Worm (Caenorhabditis elegans) whole organism, young adult: ENCODE measurements around the gene acly-1.

ENCODE experiments used
- B0019.2 ChIP-seq: fragments of 200-800 bp; sonication (Bioruptor generic); conservative IDR thresholded peaks from 2 replicates; pipeline ENCODE4 v1.3.6; 2022; ENCODE audit warnings: missing genetic modification reagents, missing genetic modification characterization, missing compliant biosample characterization
- B0336.3 ChIP-seq: fragments of 200-800 bp; sonication (Bioruptor generic); IDR thresholded peaks from 2 replicates; pipeline ENCODE4 v1.3.6; 2022; ENCODE audit warnings: missing genetic modification characterization, missing compliant biosample characterization
- F39B2.1 ChIP-seq: fragments of 200-800 bp; sonication (Bioruptor generic); IDR thresholded peaks from 2 replicates; pipeline ENCODE4 v1.3.6; 2022; ENCODE audit warnings: missing genetic modification reagents, missing genetic modification characterization, missing compliant biosample characterization
- F52B5.7 ChIP-seq: sonication (generic microtip); optimal IDR thresholded peaks from 2 replicates; lab custom pipeline; 2016; ENCODE audit warnings: mild to moderate bottlenecking, missing genetic modification characterization, missing compliant biosample characterization
- K11D2.4 ChIP-seq: fragments of 200-800 bp; sonication (Bioruptor generic); IDR thresholded peaks from 2 replicates; pipeline ENCODE4 v1.3.6; 2022; ENCODE audit warnings: missing genetic modification reagents, missing genetic modification characterization, missing compliant biosample characterization
- K12H6.12 ChIP-seq: fragments of 200-800 bp; sonication (Bioruptor generic); optimal IDR thresholded peaks from 2 replicates; lab custom pipeline; 2018; ENCODE audit warnings: mild to moderate bottlenecking, missing genetic modification characterization, missing compliant biosample characterization
- T26A5.8 ChIP-seq: sonication (generic microtip); optimal IDR thresholded peaks from 2 replicates; lab custom pipeline; 2016; ENCODE audit warnings: missing genetic modification characterization, missing compliant biosample characterization
- Y53G8AR.9 ChIP-seq: fragments of 200-800 bp; sonication (Bioruptor generic); conservative IDR thresholded peaks from 2 replicates; pipeline ENCODE4 v1.3.6; 2022; ENCODE audit warnings: missing genetic modification reagents, missing genetic modification characterization, missing compliant biosample characterization
- Y67H2A.10 ChIP-seq: fragments of 200-800 bp; sonication (Bioruptor generic); conservative IDR thresholded peaks from 2 replicates; pipeline ENCODE4 v1.3.6; 2022; ENCODE audit warnings: missing genetic modification reagents, missing genetic modification characterization, missing compliant biosample characterization
- Y95B8A.8 ChIP-seq: fragments of 200-800 bp; sonication (Bioruptor generic); IDR thresholded peaks from 2 replicates; pipeline ENCODE4 v1.3.6; 2022; ENCODE audit warnings: missing genetic modification reagents, missing genetic modification characterization, missing compliant biosample characterization
- ZK185.1 ChIP-seq: sonication (generic microtip); optimal IDR thresholded peaks from 2 replicates; lab custom pipeline; 2016; ENCODE audit warnings: mild to moderate bottlenecking, missing genetic modification characterization, missing compliant biosample characterization; ENCODE audit not compliant: poor library complexity, severe bottlenecking
- ama-1 ChIP-seq, 3 experiments: fragments of 150-350 bp in 1 of 3; sonication (generic microtip) in 2 of 3; optimal IDR thresholded peaks; 2 replicates each; lab custom pipeline; 2014 to 2018; ENCODE audit warnings: missing biosample characterization in 2 of 3, missing genetic modification characterization in 2 of 3, missing genetic modification reagents in 2 of 3
- aptf-3 ChIP-seq: fragments of 200-800 bp; sonication (Bioruptor generic); IDR thresholded peaks from 2 replicates; pipeline ENCODE4 v1.3.6; 2022; ENCODE audit warnings: missing genetic modification characterization, missing compliant biosample characterization
- attf-5 ChIP-seq: fragments of 200-800 bp; sonication (Bioruptor generic); optimal IDR thresholded peaks from 2 replicates; lab custom pipeline; 2018; ENCODE audit warnings: mild to moderate bottlenecking, missing genetic modification characterization, missing compliant biosample characterization
- attf-6 ChIP-seq: fragments of 200-800 bp; sonication (Bioruptor generic); IDR thresholded peaks from 2 replicates; pipeline ENCODE4 v1.3.6; 2022; ENCODE audit warnings: missing genetic modification reagents, missing genetic modification characterization, missing compliant biosample characterization
- bed-1 ChIP-seq: fragments of 200-800 bp; sonication (Bioruptor generic); IDR thresholded peaks from 2 replicates; pipeline ENCODE4 v1.3.6; 2022; ENCODE audit warnings: missing genetic modification reagents, missing genetic modification characterization, missing compliant biosample characterization
- bed-2 ChIP-seq: fragments of 200-800 bp; sonication (Bioruptor generic); IDR thresholded peaks from 2 replicates; pipeline ENCODE4 v1.3.6; 2022; ENCODE audit warnings: missing genetic modification reagents, missing genetic modification characterization, missing compliant biosample characterization
- ccch-3 ChIP-seq: fragments of 200-800 bp; sonication (Bioruptor generic); optimal IDR thresholded peaks from 2 replicates; lab custom pipeline; 2018; ENCODE audit warnings: mild to moderate bottlenecking, missing genetic modification characterization, missing compliant biosample characterization
- ceh-100 ChIP-seq: fragments of 200-800 bp; sonication (Bioruptor generic); IDR thresholded peaks from 2 replicates; pipeline ENCODE4 v1.3.6; 2022; ENCODE audit warnings: missing genetic modification reagents, missing genetic modification characterization, missing compliant biosample characterization
- ceh-79 ChIP-seq: sonication (generic microtip); optimal IDR thresholded peaks from 2 replicates; lab custom pipeline; 2017; ENCODE audit warnings: mild to moderate bottlenecking, missing genetic modification characterization, missing compliant biosample characterization
- ceh-91 ChIP-seq: fragments of 200-800 bp; sonication (Bioruptor generic); IDR thresholded peaks from 2 replicates; pipeline ENCODE4 v1.3.6; 2022; ENCODE audit warnings: missing genetic modification reagents, missing genetic modification characterization, missing compliant biosample characterization
- dox-1 ChIP-seq: fragments of 200-800 bp; sonication (Bioruptor generic); IDR thresholded peaks from 2 replicates; pipeline ENCODE4 v1.3.6; 2022; ENCODE audit warnings: missing genetic modification reagents, missing genetic modification characterization, missing compliant biosample characterization
- dpff-1 ChIP-seq: sonication (generic microtip); optimal IDR thresholded peaks from 2 replicates; lab custom pipeline; 2017; ENCODE audit warnings: mild to moderate bottlenecking, missing genetic modification characterization, missing compliant biosample characterization
- dpl-1 ChIP-seq: fragments of 150-350 bp; optimal IDR thresholded peaks from 2 replicates; lab custom pipeline; 2014; ENCODE audit warnings: missing biosample characterization, missing genetic modification reagents, missing genetic modification characterization
- efl-1 ChIP-seq: fragments of 150-350 bp; optimal IDR thresholded peaks from 2 replicates; lab custom pipeline; 2014; ENCODE audit warnings: missing biosample characterization, missing genetic modification reagents, missing genetic modification characterization
- egrh-3 ChIP-seq: fragments of 200-800 bp; sonication (Bioruptor generic); IDR thresholded peaks from 2 replicates; pipeline ENCODE4 v1.3.6; 2022; ENCODE audit warnings: missing genetic modification reagents, missing genetic modification characterization, missing compliant biosample characterization
- hlh-26 ChIP-seq: fragments of 200-800 bp; sonication (Bioruptor generic); conservative IDR thresholded peaks from 2 replicates; pipeline ENCODE4 v1.3.6; 2022; ENCODE audit warnings: missing genetic modification reagents, missing genetic modification characterization, missing compliant biosample characterization
- hmg-1.2 ChIP-seq: fragments of 200-800 bp; sonication (Bioruptor generic); IDR thresholded peaks from 2 replicates; pipeline ENCODE4 v1.3.6; 2022; ENCODE audit warnings: missing genetic modification reagents, missing genetic modification characterization, missing compliant biosample characterization
- hmg-20 ChIP-seq: fragments of 200-800 bp; sonication (Bioruptor generic); IDR thresholded peaks from 2 replicates; pipeline ENCODE4 v1.3.6; 2022; ENCODE audit warnings: missing genetic modification reagents, missing genetic modification characterization, missing compliant biosample characterization
- lag-1 ChIP-seq: fragments of 200-800 bp; sonication (Bioruptor generic); IDR thresholded peaks from 2 replicates; pipeline ENCODE4 v1.3.6; 2022; ENCODE audit warnings: missing genetic modification reagents, missing genetic modification characterization, missing compliant biosample characterization
- lin-35 ChIP-seq, 3 experiments: fragments of 150-350 bp in 2 of 3; sonication (generic microtip) in 1 of 3; optimal IDR thresholded peaks; 2 replicates each; lab custom pipeline; 2014 to 2018; ENCODE audit warnings: missing biosample characterization in 3 of 3, missing genetic modification characterization in 3 of 3, missing genetic modification reagents in 3 of 3
- lin-40 ChIP-seq: sonication (generic microtip); optimal IDR thresholded peaks from 2 replicates; lab custom pipeline; 2016; ENCODE audit warnings: missing genetic modification characterization, mild to moderate bottlenecking, missing compliant biosample characterization, missing genotype, missing genetic modification reagents
- lin-54 ChIP-seq: fragments of 200-800 bp; sonication (Bioruptor generic); optimal IDR thresholded peaks from 2 replicates; lab custom pipeline; 2018; ENCODE audit warnings: mild to moderate bottlenecking, missing genetic modification characterization, missing compliant biosample characterization
- lsy-27 ChIP-seq: sonication (generic microtip); optimal IDR thresholded peaks from 2 replicates; lab custom pipeline; 2017; ENCODE audit warnings: missing genetic modification characterization, mild to moderate bottlenecking, missing compliant biosample characterization, antibody characterized with exemption, missing genotype, borderline replicate concordance; ENCODE audit not compliant: insufficient read depth
- madf-10 ChIP-seq: sonication (generic microtip); optimal IDR thresholded peaks from 2 replicates; lab custom pipeline; 2016; ENCODE audit warnings: mild to moderate bottlenecking, missing genetic modification characterization, missing compliant biosample characterization
- mcd-1 ChIP-seq: fragments of 200-800 bp; sonication (Bioruptor generic); IDR thresholded peaks from 2 replicates; pipeline ENCODE4 v1.3.6; 2022; ENCODE audit warnings: missing genetic modification reagents, missing genetic modification characterization, missing compliant biosample characterization
- nfya-2 ChIP-seq: fragments of 200-800 bp; sonication (Bioruptor generic); IDR thresholded peaks from 2 replicates; pipeline ENCODE4 v1.3.6; 2022; ENCODE audit warnings: missing genetic modification reagents, missing genetic modification characterization, missing compliant biosample characterization
- nfyb-1 ChIP-seq: fragments of 200-800 bp; sonication (Bioruptor generic); IDR thresholded peaks from 2 replicates; pipeline ENCODE4 v1.3.6; 2022; ENCODE audit warnings: missing genetic modification reagents, missing genetic modification characterization, missing compliant biosample characterization
- pbrm-1 ChIP-seq: fragments of 200-800 bp; sonication (Bioruptor generic); IDR thresholded peaks from 2 replicates; pipeline ENCODE4 v1.3.6; 2022; ENCODE audit warnings: missing genetic modification reagents, missing genetic modification characterization, missing compliant biosample characterization
- repo-1 ChIP-seq: sonication (generic microtip); optimal IDR thresholded peaks from 2 replicates; lab custom pipeline; 2017; ENCODE audit warnings: mild to moderate bottlenecking, missing genetic modification characterization, missing compliant biosample characterization
- sdz-38 ChIP-seq: sonication (generic microtip); optimal IDR thresholded peaks from 2 replicates; lab custom pipeline; 2016; ENCODE audit warnings: missing genotype, missing genetic modification characterization, missing compliant biosample characterization
- tlf-1 ChIP-seq: fragments of 200-800 bp; sonication (Bioruptor generic); optimal IDR thresholded peaks from 2 replicates; lab custom pipeline; 2018; ENCODE audit warnings: mild to moderate bottlenecking, missing genetic modification characterization, missing compliant biosample characterization
- zfh-2 ChIP-seq: fragments of 200-800 bp; sonication (Bioruptor generic); conservative IDR thresholded peaks from 2 replicates; pipeline ENCODE4 v1.3.6; 2022; ENCODE audit warnings: missing genetic modification reagents, missing genetic modification characterization, missing compliant biosample characterization

acly-1 gene

ce11 chrX:1441602-1442183 is 37.6 kb upstream of the acly-1 start:
- TF ChIP-seq zfh-2 (GFP tag; lab: Robert Waterston, UW) (peak; percentile 79), bed-1 (GFP tag; lab: Robert Waterston, UW) (no peak), ama-1 (optimal IDR thresholded peaks at IDR 0.05; lab: Kevin White, UChicago) (no peak), ama-1 (GFP tag; optimal IDR thresholded peaks at IDR 0.05; lab: Kevin White, UChicago) (no peak), aptf-3 (GFP tag; lab: Robert Waterston, UW) (no peak), ceh-79 (tag; lab: Kevin White, UChicago) (no peak), ceh-91 (GFP tag; lab: Robert Waterston, UW) (no peak), bed-2 (no peak), F39B2.1 (GFP tag; lab: Robert Waterston, UW) (no peak), nfya-2 (GFP tag; lab: Robert Waterston, UW) (no peak), attf-5 (no peak), K12H6.12 (tag; lab: Kevin White, UChicago) (no peak), mcd-1 (GFP tag; lab: Robert Waterston, UW) (no peak), egrh-3 (GFP tag; lab: Robert Waterston, UW) (peak; percentile 79; the same call in 1 of the 2 replicates), ceh-100 (no peak)

- 0 out of 2 replicates have a peak, but pooled peaks have one; percentile 9 for TF ChIP-seq hmg-1.2
- no peak for TF ChIP-seq sdz-38 (tag; lab: Kevin White, UChicago)
- peak in 1 of 3 experiments; percentile 53 for TF ChIP-seq lin-35 (GFP tag; optimal IDR thresholded peaks at IDR 0.05; lab: Kevin White, UChicago)
- peak; percentile 41 for TF ChIP-seq lin-40 (tag; lab: Kevin White, UChicago)
These were observed 35.6 kb upstream of the acly-1 start for ce11 chrX:1443556-1444243.

DNA sequence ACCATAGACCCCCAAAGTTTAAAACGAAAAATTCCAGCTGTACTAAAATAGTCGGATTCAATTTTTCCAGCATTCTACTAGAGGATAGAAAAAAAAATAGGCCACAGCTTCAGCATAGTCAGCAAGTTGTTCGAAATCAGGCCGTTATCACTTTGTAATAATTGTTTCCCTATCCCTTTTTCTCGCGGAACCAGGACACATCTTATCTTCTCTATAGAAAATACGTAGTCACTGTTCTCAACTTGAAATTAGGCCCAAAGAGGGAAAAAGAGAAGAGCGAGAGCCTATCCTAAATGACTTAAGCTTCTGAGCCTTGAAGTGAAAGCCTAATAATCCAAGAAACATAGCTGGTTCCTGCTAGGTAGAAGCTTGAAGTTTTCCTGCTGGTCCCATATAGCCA is 33.6 kb upstream of the acly-1 start:
- TF ChIP-seq Y53G8AR.9 (GFP tag; lab: Robert Waterston, UW), result no peak
- no peak for TF ChIP-seq hlh-26 (GFP tag; lab: Robert Waterston, UW)
- TF ChIP-seq B0336.3 (GFP tag; lab: Robert Waterston, UW), result peak; percentile 36; the same call in 1 of the 2 replicates
- peak; percentile 13 for TF ChIP-seq lin-54 (GFP tag; lab: Kevin White, UChicago)
- TF ChIP-seq nfya-2 (GFP tag; lab: Robert Waterston, UW), result no peak
- TF ChIP-seq ZK185.1 (tag; lab: Kevin White, UChicago), result peak; percentile 44
- no peak for TF ChIP-seq Y95B8A.8 (GFP tag; lab: Robert Waterston, UW)
- peak; percentile 62; the same call in 1 of the 2 replicates for TF ChIP-seq nfyb-1 (GFP tag; lab: Robert Waterston, UW)
- TF ChIP-seq efl-1 (GFP tag; lab: Kevin White, UChicago), result no peak
- peak; percentile 76 for TF ChIP-seq ama-1 (optimal IDR thresholded peaks at IDR 0.05; lab: Kevin White, UChicago)
- no peak for TF ChIP-seq ama-1 (GFP tag; optimal IDR thresholded peaks at IDR 0.05; lab: Kevin White, UChicago)
- no peak for TF ChIP-seq Y67H2A.10 (GFP tag; lab: Robert Waterston, UW)
- no peak for TF ChIP-seq F52B5.7 (tag; lab: Kevin White, UChicago)
- TF ChIP-seq attf-6, result no peak
- no peak for TF ChIP-seq dpl-1
- 0 out of 2 replicates have a peak, but pooled peaks have one; percentile 11 for TF ChIP-seq lag-1 (GFP tag; lab: Robert Waterston, UW)
- TF ChIP-seq dpff-1 (tag; lab: Kevin White, UChicago), result no peak
- no peak for TF ChIP-seq ccch-3 (GFP tag; lab: Kevin White, UChicago)
- TF ChIP-seq hmg-1.2, result peak; percentile 25; the same call in 1 of the 2 replicates
- TF ChIP-seq K11D2.4 (GFP tag; lab: Robert Waterston, UW), result peak; percentile 26; the same call in 1 of the 2 replicates
- peak; percentile 17 for TF ChIP-seq repo-1 (tag; lab: Kevin White, UChicago)
- 0 out of 2 replicates have a peak, but pooled peaks have one; percentile 16 for TF ChIP-seq dox-1 (GFP tag; lab: Robert Waterston, UW)
- TF ChIP-seq madf-10, result peak; percentile 25
- peak; percentile 33 for TF ChIP-seq tlf-1 (GFP tag; lab: Kevin White, UChicago)
- peak; percentile 22 for TF ChIP-seq lin-40 (tag; lab: Kevin White, UChicago)
- no peak for TF ChIP-seq T26A5.8 (tag; lab: Kevin White, UChicago)
- TF ChIP-seq lsy-27 (tag; lab: Kevin White, UChicago), result no peak
- no peak for TF ChIP-seq B0019.2 (GFP tag; lab: Robert Waterston, UW)
- TF ChIP-seq pbrm-1 (GFP tag; lab: Robert Waterston, UW), result peak; percentile 31; the same call in 1 of the 2 replicates
- TF ChIP-seq hmg-20 (GFP tag; lab: Robert Waterston, UW), result 0 out of 2 replicates have a peak, but pooled peaks have one; percentile 36
- no peak for TF ChIP-seq egrh-3 (GFP tag; lab: Robert Waterston, UW)
